Worm (Caenorhabditis elegans) whole organism, young adult: ENCODE measurements around the gene haf-1.

Source experiments
- C06A6.2 ChIP-seq: fragments of 200-800 bp; sonication (Bioruptor generic); conservative IDR thresholded peaks from 2 replicates; pipeline ENCODE4 v1.3.6; 2022; ENCODE audit warnings: missing genetic modification characterization, missing compliant biosample characterization
- F37B4.10 ChIP-seq: fragments of 200-800 bp; sonication (Bioruptor generic); IDR thresholded peaks from 2 replicates; pipeline ENCODE4 v1.3.6; 2022; ENCODE audit warnings: missing genetic modification characterization, missing compliant biosample characterization
- dox-1 ChIP-seq: fragments of 200-800 bp; sonication (Bioruptor generic); IDR thresholded peaks from 2 replicates; pipeline ENCODE4 v1.3.6; 2022; ENCODE audit warnings: missing genetic modification reagents, missing genetic modification characterization, missing compliant biosample characterization
- dpl-1 ChIP-seq: fragments of 150-350 bp; optimal IDR thresholded peaks from 2 replicates; lab custom pipeline; 2014; ENCODE audit warnings: missing biosample characterization, missing genetic modification reagents, missing genetic modification characterization
- fkh-3 ChIP-seq: sonication (generic microtip); optimal IDR thresholded peaks from 2 replicates; lab custom pipeline; 2016; ENCODE audit warnings: mild to moderate bottlenecking, missing genetic modification characterization, missing compliant biosample characterization
- sdz-38 ChIP-seq: sonication (generic microtip); optimal IDR thresholded peaks from 2 replicates; lab custom pipeline; 2016; ENCODE audit warnings: missing genotype, missing genetic modification characterization, missing compliant biosample characterization

- TF ChIP-seq dox-1 (GFP tag; lab: Robert Waterston, UW) (no peak), dpl-1 (GFP tag; lab: Kevin White, UChicago) (no peak), C06A6.2 (GFP tag; lab: Robert Waterston, UW) (no peak), sdz-38 (tag; lab: Kevin White, UChicago) (no peak), F37B4.10 (GFP tag; lab: Robert Waterston, UW) (no peak), fkh-3 (tag; lab: Kevin White, UChicago) (no peak)
Observed at ce11 chrIV:17341033-17341432, 35.2 kb upstream of the haf-1 start.
